Fruit fly (Drosophila melanogaster): ENCODE measurements around the gene Acbp2.

The Acbp2 gene

dm6 chr3L:7151521-7152465 is 20.1 kb downstream of the Acbp2 start (continued):
- TF ChIP-seq so (GFP tag; IDR thresholded peaks at IDR 0.05) (peak; percentile 8; the same call in 1 of the 3 replicates), Ravus (GFP tag; IDR thresholded peaks at IDR 0.05) (no peak), CG31388 (GFP tag; optimal IDR thresholded peaks at IDR 0.05) (no peak), Bteb2 (GFP tag; optimal IDR thresholded peaks at IDR 0.05) (no peak), CG3407 (GFP tag; optimal IDR thresholded peaks at IDR 0.05) (peak; percentile 32), gsb-n (tag; optimal IDR thresholded peaks at IDR 0.05) (peak; percentile 46), vvl (GFP tag; IDR thresholded peaks at IDR 0.05) (peak; percentile 89), Vsx1 (GFP tag; optimal IDR thresholded peaks at IDR 0.05) (peak; percentile 16), scrt (GFP tag; optimal IDR thresholded peaks at IDR 0.05) (no peak), CG3281 (GFP tag; optimal IDR thresholded peaks at IDR 0.05) (no peak), amos (GFP tag; IDR thresholded peaks at IDR 0.05; ENCODE audit: partially characterized antibody) (no peak), chinmo (GFP tag; IDR thresholded peaks at IDR 0.05; ENCODE audit: partially characterized antibody) (no peak), Sox100B (GFP tag; optimal IDR thresholded peaks at IDR 0.05) (peak; percentile 31), unpg (GFP tag; optimal IDR thresholded peaks at IDR 0.05) (peak; percentile 46), dan (GFP tag; IDR thresholded peaks at IDR 0.05) (no peak), Oaz (GFP tag; IDR thresholded peaks at IDR 0.05) (no peak), HLH4C (GFP tag; IDR thresholded peaks at IDR 0.05; ENCODE audit: partially characterized antibody) (no peak), Fer1 (GFP tag; optimal IDR thresholded peaks at IDR 0.05) (no peak), CG15269 (tag; optimal IDR thresholded peaks at IDR 0.05) (no peak), Med (GFP tag) (peak; percentile 30), sim (GFP tag; IDR thresholded peaks at IDR 0.05) (no peak), Spps (tag; optimal IDR thresholded peaks at IDR 0.05) (peak; percentile 65), ab (GFP tag; optimal IDR thresholded peaks at IDR 0.05) (no peak), rib (GFP tag; IDR thresholded peaks at IDR 0.05) (no peak), CG4424 (GFP tag; optimal IDR thresholded peaks at IDR 0.05) (peak; percentile 77), nmo (GFP tag; optimal IDR thresholded peaks at IDR 0.05) (peak; percentile 74), CG3163 (GFP tag; optimal IDR thresholded peaks at IDR 0.05) (no peak), Dad (GFP tag; optimal IDR thresholded peaks at IDR 0.05) (no peak), cg (GFP tag; optimal IDR thresholded peaks at IDR 0.05) (no peak), CG18764 (GFP tag; optimal IDR thresholded peaks at IDR 0.05) (peak; percentile 45), CG10366 (GFP tag; IDR thresholded peaks at IDR 0.05) (peak; percentile 38), NC2α (GFP tag; optimal IDR thresholded peaks at IDR 0.05) (no peak), Oli (tag; optimal IDR thresholded peaks at IDR 0.05) (peak; percentile 22), Hsf (GFP tag; optimal IDR thresholded peaks at IDR 0.05) (peak; percentile 64), Mad (GFP tag; optimal IDR thresholded peaks at IDR 0.05) (peak; percentile 23), Mrtf (GFP tag; IDR thresholded peaks at IDR 0.05) (no peak; the same call in 2 of the 3 replicates), CG2202 (tag; optimal IDR thresholded peaks at IDR 0.05) (peak; percentile 65), Fer3 (tag; optimal IDR thresholded peaks at IDR 0.05) (no peak), CG34376 (GFP tag; optimal IDR thresholded peaks at IDR 0.05) (no peak), Lhr (GFP tag; optimal IDR thresholded peaks at IDR 0.05) (peak; percentile 33), zfh1 (GFP tag; IDR thresholded peaks at IDR 0.05) (peak; percentile 70), pros (GFP tag; optimal IDR thresholded peaks at IDR 0.05) (no peak), fd64A (GFP tag; optimal IDR thresholded peaks at IDR 0.05) (no peak), ro (GFP tag; IDR thresholded peaks at IDR 0.05) (no peak; the same call in 1 of the 2 replicates), CG7556 (GFP tag; optimal IDR thresholded peaks at IDR 0.05) (peak; percentile 15), kni (GFP tag; optimal IDR thresholded peaks at IDR 0.05) (peak; percentile 54), D19B (GFP tag; optimal IDR thresholded peaks at IDR 0.05) (no peak), phol (tag; optimal IDR thresholded peaks at IDR 0.05) (peak; percentile 74)
